Fruit fly (Drosophila melanogaster) whole organism, embryonic: ENCODE measurements around the gene CG33654.

ENCODE experiments used
- Adf1 ChIP-seq: fragments of 200-800 bp; sonication (Bioruptor generic); IDR thresholded peaks from 2 replicates; pipeline ENCODE4 v1.3.6; 2022; ENCODE audit warnings: missing biosample characterization, missing genetic modification characterization
- CG10267 ChIP-seq: fragments of 200-800 bp; sonication (Bioruptor generic); optimal IDR thresholded peaks from 2 replicates; lab custom pipeline; 2018; ENCODE audit warnings: missing biosample characterization, mild to moderate bottlenecking, missing genetic modification characterization, moderate library complexity
- CG10959 ChIP-seq: fragments of 200-800 bp; sonication (Bioruptor generic); IDR thresholded peaks from 2 replicates; pipeline ENCODE4 v1.3.6; 2022; ENCODE audit warnings: missing biosample characterization, missing genetic modification characterization
- CG11723 ChIP-seq: fragments of 200-800 bp; sonication (Bioruptor generic); optimal IDR thresholded peaks from 2 replicates; lab custom pipeline; 2017; ENCODE audit warnings: missing biosample characterization, mild to moderate bottlenecking, missing genetic modification characterization
- CG12071 ChIP-seq: fragments of 200-800 bp; sonication (Bioruptor generic); optimal IDR thresholded peaks from 3 replicates; lab custom pipeline; 2018; ENCODE audit warnings: missing biosample characterization, mild to moderate bottlenecking, missing genetic modification characterization
- CG13123 ChIP-seq: fragments of 200-800 bp; sonication (Bioruptor generic); optimal IDR thresholded peaks from 2 replicates; lab custom pipeline; 2016; ENCODE audit warnings: missing biosample characterization, missing genetic modification characterization
- CG14014 ChIP-seq: fragments of 200-800 bp; sonication (Bioruptor generic); IDR thresholded peaks from 2 replicates; pipeline ENCODE4 v1.3.6; 2022; ENCODE audit warnings: missing biosample characterization, missing genetic modification characterization
- CG15479 ChIP-seq: fragments of 200-800 bp; sonication (Bioruptor generic); optimal IDR thresholded peaks from 3 replicates; lab custom pipeline; 2019; ENCODE audit warnings: missing biosample characterization, mild to moderate bottlenecking, missing genetic modification characterization, moderate library complexity
- CG15514 ChIP-seq: fragments of 200-800 bp; sonication (Bioruptor generic); optimal IDR thresholded peaks from 3 replicates; lab custom pipeline; 2017; ENCODE audit warnings: missing biosample characterization, missing genetic modification characterization, mild to moderate bottlenecking, moderate library complexity, missing genetic modification reagents
- CG16815 ChIP-seq: fragments of 200-800 bp; sonication (Bioruptor generic); optimal IDR thresholded peaks from 3 replicates; lab custom pipeline; 2017; ENCODE audit warnings: missing biosample characterization, mild to moderate bottlenecking, missing genetic modification characterization
- CG17328 ChIP-seq: fragments of 200-800 bp; sonication (Bioruptor generic); IDR thresholded peaks from 2 replicates; pipeline ENCODE4 v1.3.6; 2022; ENCODE audit warnings: missing biosample characterization, missing genetic modification characterization
- CG31224 ChIP-seq: fragments of 200-800 bp; sonication (Bioruptor generic); IDR thresholded peaks from 2 replicates; pipeline ENCODE4 v1.3.6; 2022; ENCODE audit warnings: missing biosample characterization, missing genetic modification characterization
- CG33213 ChIP-seq: fragments of 200-800 bp; sonication (Bioruptor generic); optimal IDR thresholded peaks from 3 replicates; lab custom pipeline; 2016; ENCODE audit warnings: missing biosample characterization, missing genetic modification characterization
- CG6689 ChIP-seq: fragments of 200-800 bp; sonication (Bioruptor generic); IDR thresholded peaks from 2 replicates; pipeline ENCODE4 v1.3.6; 2022; ENCODE audit warnings: missing biosample characterization, missing genetic modification characterization
- CG7372 ChIP-seq: fragments of 200-800 bp; sonication (Bioruptor generic); IDR thresholded peaks from 2 replicates; pipeline ENCODE4 v1.3.6; 2022; ENCODE audit warnings: missing biosample characterization, missing genetic modification characterization
- CG7839 ChIP-seq: fragments of 200-800 bp; sonication (Bioruptor generic); optimal IDR thresholded peaks from 3 replicates; lab custom pipeline; 2018; ENCODE audit warnings: missing biosample characterization, mild to moderate bottlenecking, missing genetic modification characterization, moderate library complexity
- CG8089 ChIP-seq: fragments of 200-800 bp; sonication (Bioruptor generic); optimal IDR thresholded peaks from 3 replicates; lab custom pipeline; 2016; ENCODE audit warnings: missing biosample characterization, missing genetic modification characterization
- CG8765 ChIP-seq: fragments of 200-800 bp; sonication (Bioruptor generic); IDR thresholded peaks from 2 replicates; pipeline ENCODE4 v1.3.6; 2022; ENCODE audit warnings: missing biosample characterization, missing genetic modification characterization
- CG9727 ChIP-seq: fragments of 200-800 bp; sonication (Bioruptor generic); optimal IDR thresholded peaks from 3 replicates; lab custom pipeline; 2017; ENCODE audit warnings: missing biosample characterization, mild to moderate bottlenecking, missing genetic modification characterization
- CG9817 ChIP-seq: fragments of 200-800 bp; sonication (Bioruptor generic); optimal IDR thresholded peaks from 2 replicates; lab custom pipeline; 2018; ENCODE audit warnings: missing biosample characterization, mild to moderate bottlenecking, missing genetic modification characterization, moderate library complexity
- D19A ChIP-seq: fragments of 200-800 bp; optimal IDR thresholded peaks from 3 replicates; lab custom pipeline; 2019; ENCODE audit warnings: missing biosample characterization, mild to moderate bottlenecking, missing genetic modification characterization, moderate library complexity
- Dfd ChIP-seq, 2 experiments: fragments of >200 bp; optimal IDR thresholded peaks; 2 replicates each; lab custom pipeline; 2017; ENCODE audit warnings: missing biosample characterization in 2 of 2, missing genetic modification characterization in 2 of 2
- H15 ChIP-seq: fragments of 200-800 bp; sonication (Bioruptor generic); IDR thresholded peaks from 3 replicates; pipeline ENCODE4 v1.3.6; 2022; ENCODE audit warnings: missing biosample characterization, missing genetic modification characterization
- Hey ChIP-seq: fragments of 200-800 bp; sonication (Bioruptor generic); optimal IDR thresholded peaks from 3 replicates; lab custom pipeline; 2018; ENCODE audit warnings: missing biosample characterization, mild to moderate bottlenecking, missing genetic modification characterization
- Med ChIP-seq: fragments of 200-800 bp; sonication (Bioruptor generic); peaks from one replicate; lab custom pipeline; 2016; ENCODE audit warnings: missing biosample characterization, missing genetic modification characterization, mild to moderate bottlenecking, inconsistent platforms, moderate library complexity
- Nf-YC ChIP-seq: fragments of 200-800 bp; optimal IDR thresholded peaks from 3 replicates; lab custom pipeline; 2019; ENCODE audit warnings: missing biosample characterization, mild to moderate bottlenecking, missing genetic modification characterization, moderate library complexity
- Ptx1 ChIP-seq: fragments of 200-800 bp; sonication (Bioruptor generic); IDR thresholded peaks from 2 replicates; pipeline ENCODE4 v1.3.6; 2022; ENCODE audit warnings: missing biosample characterization, missing genetic modification characterization
- Six4 ChIP-seq: fragments of 200-800 bp; sonication (Bioruptor generic); optimal IDR thresholded peaks from 2 replicates; lab custom pipeline; 2016; ENCODE audit warnings: missing biosample characterization, missing genetic modification characterization
- Spps ChIP-seq: fragments of 200-800 bp; sonication (Bioruptor generic); optimal IDR thresholded peaks from 2 replicates; lab custom pipeline; 2018; ENCODE audit warnings: missing biosample characterization, mild to moderate bottlenecking, missing genetic modification characterization
- Stat92E ChIP-seq, 3 experiments: fragments of >200 bp in 2 of 3; fragments of 200-800 bp in 1 of 3; sonication (Bioruptor generic) in 1 of 3; optimal IDR thresholded peaks; 2 replicates each; lab custom pipeline; 2017 to 2019; ENCODE audit warnings: missing biosample characterization in 3 of 3, missing genetic modification characterization in 3 of 3, mild to moderate bottlenecking in 1 of 3, moderate library complexity in 1 of 3
- TFAM ChIP-seq: fragments of 200-800 bp; sonication (Bioruptor generic); optimal IDR thresholded peaks from 2 replicates; lab custom pipeline; 2017; ENCODE audit warnings: missing biosample characterization, missing genetic modification characterization, inconsistent platforms
- YL-1 ChIP-seq: fragments of 200-800 bp; sonication (Bioruptor generic); optimal IDR thresholded peaks from 3 replicates; lab custom pipeline; 2017; ENCODE audit warnings: missing biosample characterization, mild to moderate bottlenecking, missing genetic modification characterization
- ato ChIP-seq: fragments of 200-800 bp; sonication (Bioruptor generic); IDR thresholded peaks from 2 replicates; pipeline ENCODE4 v1.3.6; 2022; ENCODE audit warnings: missing biosample characterization, missing genetic modification characterization; ENCODE audit not compliant: partially characterized antibody
- bcd ChIP-seq: fragments of 200-800 bp; sonication (Bioruptor generic); optimal IDR thresholded peaks from 2 replicates; lab custom pipeline; 2017; ENCODE audit warnings: missing biosample characterization, mild to moderate bottlenecking, missing genetic modification characterization
- crc ChIP-seq: fragments of 200-800 bp; sonication (Bioruptor generic); optimal IDR thresholded peaks from 2 replicates; lab custom pipeline; 2016; ENCODE audit warnings: missing biosample characterization, missing genetic modification characterization
- danr ChIP-seq: fragments of 200-800 bp; sonication (Bioruptor generic); IDR thresholded peaks from 2 replicates; pipeline ENCODE4 v1.3.6; 2022; ENCODE audit warnings: missing biosample characterization, missing genetic modification characterization
- dmrt99B ChIP-seq: fragments of 200-800 bp; sonication (Bioruptor generic); optimal IDR thresholded peaks from 2 replicates; lab custom pipeline; 2018; ENCODE audit warnings: missing biosample characterization, mild to moderate bottlenecking, missing genetic modification characterization, moderate library complexity
- fd102C ChIP-seq: fragments of 200-800 bp; sonication (Bioruptor generic); optimal IDR thresholded peaks from 2 replicates; lab custom pipeline; 2018; ENCODE audit warnings: missing biosample characterization, mild to moderate bottlenecking, missing genetic modification characterization, moderate library complexity
- fd96Cb ChIP-seq: fragments of 200-800 bp; sonication (Bioruptor generic); optimal IDR thresholded peaks from 2 replicates; lab custom pipeline; 2018; ENCODE audit warnings: missing biosample characterization, mild to moderate bottlenecking, missing genetic modification characterization, moderate library complexity
- grn ChIP-seq: fragments of 200-800 bp; sonication (Bioruptor generic); optimal IDR thresholded peaks from 3 replicates; lab custom pipeline; 2017; ENCODE audit warnings: missing biosample characterization, missing genetic modification characterization
- gsb ChIP-seq: fragments of 200-800 bp; sonication (Bioruptor generic); IDR thresholded peaks from 2 replicates; pipeline ENCODE4 v1.3.6; 2022; ENCODE audit warnings: missing biosample characterization, missing genetic modification characterization
- h ChIP-seq: fragments of >200 bp; optimal IDR thresholded peaks from 2 replicates; lab custom pipeline; 2017
- ham ChIP-seq: fragments of 200-800 bp; sonication (Bioruptor generic); IDR thresholded peaks from 2 replicates; pipeline ENCODE4 v1.3.6; 2022; ENCODE audit warnings: missing biosample characterization, missing genetic modification characterization
- lilli ChIP-seq: fragments of 200-800 bp; sonication (Bioruptor generic); optimal IDR thresholded peaks from 3 replicates; lab custom pipeline; 2016; ENCODE audit warnings: missing biosample characterization, missing genetic modification characterization
- nmo ChIP-seq: fragments of 200-800 bp; sonication (Bioruptor generic); optimal IDR thresholded peaks from 2 replicates; lab custom pipeline; 2018; ENCODE audit warnings: missing biosample characterization, mild to moderate bottlenecking, missing genetic modification characterization, moderate library complexity
- pfk ChIP-seq: fragments of 200-800 bp; sonication (Bioruptor generic); optimal IDR thresholded peaks from 2 replicates; lab custom pipeline; 2018; ENCODE audit warnings: missing biosample characterization, mild to moderate bottlenecking, missing genetic modification characterization, moderate library complexity
- scrt ChIP-seq: fragments of 200-800 bp; sonication (Bioruptor generic); optimal IDR thresholded peaks from 2 replicates; lab custom pipeline; 2018; ENCODE audit warnings: missing biosample characterization, mild to moderate bottlenecking, missing genetic modification characterization, moderate library complexity
- ssp ChIP-seq: fragments of 200-800 bp; sonication (Bioruptor generic); IDR thresholded peaks from 2 replicates; pipeline ENCODE4 v1.3.6; 2022; ENCODE audit warnings: missing biosample characterization, missing genetic modification characterization
- tio ChIP-seq: fragments of 200-800 bp; sonication (Bioruptor generic); optimal IDR thresholded peaks from 2 replicates; lab custom pipeline; 2017; ENCODE audit warnings: missing biosample characterization, missing genetic modification characterization, inconsistent platforms
- trh ChIP-seq: fragments of 200-800 bp; sonication (Bioruptor generic); optimal IDR thresholded peaks from 2 replicates; lab custom pipeline; 2016; ENCODE audit warnings: missing biosample characterization, missing genetic modification characterization
- usp ChIP-seq: fragments of >200 bp; optimal IDR thresholded peaks from 2 replicates; lab custom pipeline; 2017; ENCODE audit warnings: missing biosample characterization, missing genetic modification characterization
- vvl ChIP-seq: fragments of 200-800 bp; sonication (Bioruptor generic); IDR thresholded peaks from 2 replicates; pipeline ENCODE4 v1.3.6; 2022; ENCODE audit warnings: missing biosample characterization, missing genetic modification characterization

CG33654 gene

dm6 chr3R:9605084-9605483, 22.1 kb upstream of the CG33654 start (continued):
- no peak for TF ChIP-seq TFAM (GFP tag; lab: Kevin White, UChicago)
- TF ChIP-seq vvl (GFP tag; lab: Robert Waterston, UW) = peak; percentile 61; the same call in 1 of the 2 replicates
- peak in 1 of 3 experiments; percentile 30 for TF ChIP-seq Stat92E (GFP tag; optimal IDR thresholded peaks at IDR 0.05; lab: Kevin White, UChicago)
- peak; percentile 12 for TF ChIP-seq Six4 (GFP tag; lab: Kevin White, UChicago)
- TF ChIP-seq danr (GFP tag; lab: Robert Waterston, UW) = no peak
- no peak for TF ChIP-seq ham (GFP tag; lab: Robert Waterston, UW)
- TF ChIP-seq CG12071 (GFP tag; lab: Kevin White, UChicago) = no peak
- peak; percentile 20 for TF ChIP-seq CG16815 (GFP tag; lab: Kevin White, UChicago)
- peak; percentile 38; the same call in 1 of the 2 replicates for TF ChIP-seq CG8765 (GFP tag; lab: Robert Waterston, UW)
- no peak for TF ChIP-seq Dfd (GFP tag; optimal IDR thresholded peaks at IDR 0.05; lab: Kevin White, UChicago)
- peak; percentile 55; the same call in 1 of the 2 replicates for TF ChIP-seq CG6689 (GFP tag; lab: Robert Waterston, UW)
- peak; percentile 14 for TF ChIP-seq CG8089 (GFP tag; lab: Kevin White, UChicago)
- peak; percentile 63 for TF ChIP-seq nmo (GFP tag; lab: Kevin White, UChicago)
- TF ChIP-seq CG13123 = no peak
- no peak for TF ChIP-seq CG7372 (GFP tag; lab: Robert Waterston, UW)
- peak; percentile 25 for TF ChIP-seq CG33213 (GFP tag; lab: Kevin White, UChicago)
- no peak for TF ChIP-seq CG9817 (tag; lab: Kevin White, UChicago)
- peak; percentile 13 for TF ChIP-seq dmrt99B
- TF ChIP-seq CG15514 (GFP tag; lab: Kevin White, UChicago) = no peak
- peak; percentile 38 for TF ChIP-seq ssp (GFP tag; lab: Robert Waterston, UW)
- TF ChIP-seq Med = peak; percentile 75
- no peak for TF ChIP-seq trh
- TF ChIP-seq ato (GFP tag; lab: Robert Waterston, UW) = no peak
- TF ChIP-seq CG9727 (GFP tag; lab: Kevin White, UChicago) = peak; percentile 74
- TF ChIP-seq CG10959 (GFP tag; lab: Robert Waterston, UW) = peak; percentile 61
- no peak for TF ChIP-seq Hey
- peak; percentile 34 for TF ChIP-seq lilli (GFP tag; lab: Kevin White, UChicago)
- no peak for TF ChIP-seq Nf-YC (tag; lab: Kevin White, UChicago)
- no peak for TF ChIP-seq crc
- no peak for TF ChIP-seq h
- no peak for TF ChIP-seq CG15479 (GFP tag; lab: Kevin White, UChicago)
- 0 out of 3 replicates have a peak, but pooled peaks have one; percentile 36 for TF ChIP-seq H15
- TF ChIP-seq usp (GFP tag; lab: Kevin White, UChicago) = no peak
- TF ChIP-seq scrt (GFP tag; lab: Kevin White, UChicago) = no peak
- no peak for TF ChIP-seq Adf1 (GFP tag; lab: Robert Waterston, UW)
- TF ChIP-seq CG7839 (tag; lab: Kevin White, UChicago) = peak; percentile 58
- TF ChIP-seq CG10267 (tag; lab: Kevin White, UChicago) = peak; percentile 52
- peak; percentile 59 for TF ChIP-seq CG17328
- TF ChIP-seq pfk (GFP tag; lab: Kevin White, UChicago) = no peak
- peak; percentile 55 for TF ChIP-seq Spps (tag; lab: Kevin White, UChicago)
- 0 out of 2 replicates have a peak, but pooled peaks have one; percentile 10 for TF ChIP-seq Ptx1 (GFP tag; lab: Robert Waterston, UW)
- TF ChIP-seq gsb (GFP tag; lab: Robert Waterston, UW) = no peak
- no peak for TF ChIP-seq grn
- peak; percentile 35 for TF ChIP-seq fd102C (GFP tag; lab: Kevin White, UChicago)
- TF ChIP-seq CG31224 (GFP tag; lab: Robert Waterston, UW) = no peak
- TF ChIP-seq fd96Cb (tag; lab: Kevin White, UChicago) = peak; percentile 60
- TF ChIP-seq bcd (GFP tag; lab: Kevin White, UChicago) = no peak
- TF ChIP-seq CG14014 (GFP tag; lab: Robert Waterston, UW) = no peak
- peak; percentile 1 for TF ChIP-seq CG11723 (GFP tag; lab: Kevin White, UChicago)
- peak; percentile 50 for TF ChIP-seq D19A (tag; lab: Kevin White, UChicago)
- TF ChIP-seq tio (GFP tag; lab: Kevin White, UChicago) = peak; percentile 43
- no peak for TF ChIP-seq YL-1 (GFP tag; lab: Kevin White, UChicago)
